Fruit fly (Drosophila melanogaster) whole organism, embryonic: Measurements from ENCODE around the gene SP555.

ENCODE experiments used
- CG10321 ChIP-seq: fragments of 200-800 bp; sonication (Bioruptor generic); IDR thresholded peaks from 2 replicates; pipeline ENCODE4 v1.3.6; 2022; ENCODE audit warnings: missing biosample characterization, missing genetic modification characterization
- CG10959 ChIP-seq: fragments of 200-800 bp; sonication (Bioruptor generic); IDR thresholded peaks from 2 replicates; pipeline ENCODE4 v1.3.6; 2022; ENCODE audit warnings: missing biosample characterization, missing genetic modification characterization
- CG11695 ChIP-seq: fragments of 200-800 bp; sonication (Bioruptor generic); IDR thresholded peaks from 3 replicates; pipeline ENCODE4 v1.3.6; 2022; ENCODE audit warnings: missing biosample characterization, missing genetic modification characterization
- CG12219 ChIP-seq: fragments of 200-800 bp; sonication (Bioruptor generic); optimal IDR thresholded peaks from 3 replicates; lab custom pipeline; 2018; ENCODE audit warnings: missing biosample characterization, mild to moderate bottlenecking, missing genetic modification characterization
- CG12299 ChIP-seq: fragments of 200-800 bp; sonication (Bioruptor generic); optimal IDR thresholded peaks from 2 replicates; lab custom pipeline; 2018; ENCODE audit warnings: missing biosample characterization, mild to moderate bottlenecking, missing genetic modification characterization
- CG13624 ChIP-seq: fragments of 200-800 bp; sonication (Bioruptor generic); optimal IDR thresholded peaks from 2 replicates; lab custom pipeline; 2016; ENCODE audit warnings: missing biosample characterization, missing genetic modification characterization
- CG14014 ChIP-seq: fragments of 200-800 bp; sonication (Bioruptor generic); IDR thresholded peaks from 2 replicates; pipeline ENCODE4 v1.3.6; 2022; ENCODE audit warnings: missing biosample characterization, missing genetic modification characterization
- CG15073 ChIP-seq: fragments of 200-800 bp; sonication (Bioruptor generic); optimal IDR thresholded peaks from 2 replicates; lab custom pipeline; 2016; ENCODE audit warnings: missing biosample characterization, missing genetic modification characterization
- CG15269 ChIP-seq: fragments of 200-800 bp; sonication (Bioruptor generic); optimal IDR thresholded peaks from 2 replicates; lab custom pipeline; 2018; ENCODE audit warnings: missing biosample characterization, mild to moderate bottlenecking, missing genetic modification characterization, moderate library complexity
- CG17328 ChIP-seq: fragments of 200-800 bp; sonication (Bioruptor generic); IDR thresholded peaks from 2 replicates; pipeline ENCODE4 v1.3.6; 2022; ENCODE audit warnings: missing biosample characterization, missing genetic modification characterization
- CG17361 ChIP-seq: fragments of 200-800 bp; sonication (Bioruptor generic); IDR thresholded peaks from 3 replicates; pipeline ENCODE4 v1.3.6; 2022; ENCODE audit warnings: missing biosample characterization, missing genetic modification characterization
- CG17912 ChIP-seq: fragments of 200-800 bp; sonication (Bioruptor generic); optimal IDR thresholded peaks from 2 replicates; lab custom pipeline; 2018; ENCODE audit warnings: missing biosample characterization, mild to moderate bottlenecking, missing genetic modification characterization
- CG18476 ChIP-seq: fragments of 200-800 bp; sonication (Bioruptor generic); optimal IDR thresholded peaks from 2 replicates; lab custom pipeline; 2016; ENCODE audit warnings: missing biosample characterization, mild to moderate bottlenecking, missing genetic modification characterization
- CG18619 ChIP-seq: fragments of 200-800 bp; sonication (Bioruptor generic); optimal IDR thresholded peaks from 3 replicates; lab custom pipeline; 2017; ENCODE audit warnings: missing biosample characterization, mild to moderate bottlenecking, missing genetic modification characterization
- CG30020 ChIP-seq: fragments of 200-800 bp; optimal IDR thresholded peaks from 2 replicates; lab custom pipeline; 2019; ENCODE audit warnings: missing biosample characterization, mild to moderate bottlenecking, missing genetic modification characterization, moderate library complexity
- CG31441 ChIP-seq: fragments of 200-800 bp; sonication (Bioruptor generic); IDR thresholded peaks from 2 replicates; pipeline ENCODE4 v1.3.6; 2022; ENCODE audit warnings: missing biosample characterization, missing genetic modification characterization
- CG32772 ChIP-seq: fragments of 200-800 bp; sonication (Bioruptor generic); IDR thresholded peaks from 2 replicates; pipeline ENCODE4 v1.3.6; 2022; ENCODE audit warnings: missing biosample characterization, missing genetic modification characterization
- CG3838 ChIP-seq: fragments of 200-800 bp; sonication (Bioruptor generic); optimal IDR thresholded peaks from 3 replicates; lab custom pipeline; 2016; ENCODE audit warnings: missing biosample characterization, missing genetic modification characterization
- CG6254 ChIP-seq: fragments of 200-800 bp; sonication (Bioruptor generic); optimal IDR thresholded peaks from 3 replicates; lab custom pipeline; 2017; ENCODE audit warnings: mild to moderate bottlenecking, missing biosample characterization, missing genetic modification reagents, missing genetic modification characterization
- CG6272 ChIP-seq: fragments of 200-800 bp; sonication (Bioruptor generic); IDR thresholded peaks from 2 replicates; pipeline ENCODE4 v1.3.6; 2022; ENCODE audit warnings: missing biosample characterization, missing genetic modification characterization
- CG8478 ChIP-seq: fragments of >200 bp; optimal IDR thresholded peaks from 2 replicates; lab custom pipeline; 2018
- CG8765 ChIP-seq: fragments of 200-800 bp; sonication (Bioruptor generic); IDR thresholded peaks from 2 replicates; pipeline ENCODE4 v1.3.6; 2022; ENCODE audit warnings: missing biosample characterization, missing genetic modification characterization
- CG9876 ChIP-seq: fragments of 200-800 bp; sonication (Bioruptor generic); optimal IDR thresholded peaks from 2 replicates; lab custom pipeline; 2016; ENCODE audit warnings: missing biosample characterization, missing genetic modification characterization
- Dad ChIP-seq: fragments of 200-800 bp; sonication (Bioruptor generic); optimal IDR thresholded peaks from 3 replicates; lab custom pipeline; 2016; ENCODE audit warnings: missing biosample characterization, missing genetic modification characterization
- Dek ChIP-seq: fragments of 200-800 bp; sonication (Bioruptor generic); optimal IDR thresholded peaks from 3 replicates; lab custom pipeline; 2019; ENCODE audit warnings: missing biosample characterization, mild to moderate bottlenecking, missing genetic modification characterization, moderate library complexity
- ERR ChIP-seq: fragments of 200-800 bp; sonication (Bioruptor generic); optimal IDR thresholded peaks from 2 replicates; lab custom pipeline; 2016; ENCODE audit warnings: missing biosample characterization, missing genetic modification characterization
- Fer2 ChIP-seq: fragments of 200-800 bp; sonication (Bioruptor generic); optimal IDR thresholded peaks from 2 replicates; lab custom pipeline; 2018; ENCODE audit warnings: missing biosample characterization, mild to moderate bottlenecking, missing genetic modification characterization, moderate library complexity
- HLHmδ ChIP-seq: fragments of 200-800 bp; sonication (Bioruptor generic); optimal IDR thresholded peaks from 2 replicates; lab custom pipeline; 2018; ENCODE audit warnings: missing biosample characterization, mild to moderate bottlenecking, missing genetic modification characterization, moderate library complexity
- Med ChIP-seq: fragments of 200-800 bp; sonication (Bioruptor generic); peaks from one replicate; lab custom pipeline; 2016; ENCODE audit warnings: missing biosample characterization, missing genetic modification characterization, mild to moderate bottlenecking, inconsistent platforms, moderate library complexity
- Neu2 ChIP-seq: fragments of 200-800 bp; sonication (Bioruptor generic); optimal IDR thresholded peaks from 3 replicates; lab custom pipeline; 2016; ENCODE audit warnings: missing biosample characterization, missing genetic modification characterization, borderline replicate concordance
- Nf-YC ChIP-seq: fragments of 200-800 bp; optimal IDR thresholded peaks from 3 replicates; lab custom pipeline; 2019; ENCODE audit warnings: missing biosample characterization, mild to moderate bottlenecking, missing genetic modification characterization, moderate library complexity
- Spps ChIP-seq: fragments of 200-800 bp; sonication (Bioruptor generic); optimal IDR thresholded peaks from 2 replicates; lab custom pipeline; 2018; ENCODE audit warnings: missing biosample characterization, mild to moderate bottlenecking, missing genetic modification characterization
- TFAM ChIP-seq: fragments of 200-800 bp; sonication (Bioruptor generic); optimal IDR thresholded peaks from 2 replicates; lab custom pipeline; 2017; ENCODE audit warnings: missing biosample characterization, missing genetic modification characterization, inconsistent platforms
- amos ChIP-seq: fragments of 200-800 bp; sonication (Bioruptor generic); IDR thresholded peaks from 2 replicates; pipeline ENCODE4 v1.3.6; 2022; ENCODE audit warnings: missing biosample characterization, missing genetic modification characterization; ENCODE audit not compliant: partially characterized antibody
- ato ChIP-seq: fragments of 200-800 bp; sonication (Bioruptor generic); IDR thresholded peaks from 2 replicates; pipeline ENCODE4 v1.3.6; 2022; ENCODE audit warnings: missing biosample characterization, missing genetic modification characterization; ENCODE audit not compliant: partially characterized antibody
- az2 ChIP-seq: fragments of 200-800 bp; sonication (Bioruptor generic); optimal IDR thresholded peaks from 3 replicates; lab custom pipeline; 2016; ENCODE audit warnings: missing biosample characterization, missing genetic modification characterization
- chn ChIP-seq: fragments of 200-800 bp; sonication (Bioruptor generic); optimal IDR thresholded peaks from 2 replicates; lab custom pipeline; 2016; ENCODE audit warnings: missing biosample characterization, missing genetic modification characterization
- crp ChIP-seq, 2 experiments: fragments of 200-800 bp; sonication (Bioruptor generic); optimal IDR thresholded peaks; 2 replicates in 1 of 2; 3 replicates in 1 of 2; lab custom pipeline; 2017; ENCODE audit warnings: missing biosample characterization in 2 of 2, missing genetic modification characterization in 2 of 2, mild to moderate bottlenecking in 1 of 2, moderate library complexity in 1 of 2
- exex ChIP-seq: fragments of 200-800 bp; sonication (Bioruptor generic); optimal IDR thresholded peaks from 4 replicates; lab custom pipeline; 2018; ENCODE audit warnings: missing biosample characterization, mild to moderate bottlenecking, missing genetic modification characterization, moderate library complexity
- fd96Cb ChIP-seq: fragments of 200-800 bp; sonication (Bioruptor generic); optimal IDR thresholded peaks from 2 replicates; lab custom pipeline; 2018; ENCODE audit warnings: missing biosample characterization, mild to moderate bottlenecking, missing genetic modification characterization, moderate library complexity
- ftz-f1 ChIP-seq: fragments of 200-800 bp; sonication (Bioruptor generic); optimal IDR thresholded peaks from 2 replicates; lab custom pipeline; 2016; ENCODE audit warnings: missing biosample characterization, missing genetic modification characterization
- fu2 ChIP-seq: fragments of 200-800 bp; sonication (Bioruptor generic); optimal IDR thresholded peaks from 2 replicates; lab custom pipeline; 2016; ENCODE audit warnings: missing biosample characterization, missing genetic modification characterization
- grn ChIP-seq: fragments of 200-800 bp; sonication (Bioruptor generic); optimal IDR thresholded peaks from 3 replicates; lab custom pipeline; 2017; ENCODE audit warnings: missing biosample characterization, missing genetic modification characterization
- run ChIP-seq: fragments of 200-800 bp; sonication (Bioruptor generic); optimal IDR thresholded peaks from 3 replicates; lab custom pipeline; 2018; ENCODE audit warnings: missing biosample characterization, mild to moderate bottlenecking, missing genetic modification characterization
- sens-2 ChIP-seq: fragments of 200-800 bp; sonication (Bioruptor generic); IDR thresholded peaks from 2 replicates; pipeline ENCODE4 v1.3.6; 2022; ENCODE audit warnings: missing biosample characterization, missing genetic modification characterization
- sr ChIP-seq: fragments of 200-800 bp; sonication (Bioruptor generic); IDR thresholded peaks from 3 replicates; pipeline ENCODE4 v1.3.6; 2022; ENCODE audit warnings: missing biosample characterization, missing genetic modification characterization
- ttk ChIP-seq: fragments of 200-800 bp; sonication (Bioruptor generic); IDR thresholded peaks from 2 replicates; pipeline ENCODE4 v2.1.2; 2022; ENCODE audit warnings: missing biosample characterization, missing genetic modification characterization
- tup ChIP-seq: fragments of 200-800 bp; sonication (Bioruptor generic); optimal IDR thresholded peaks from 2 replicates; lab custom pipeline; 2016; ENCODE audit warnings: missing biosample characterization, mild to moderate bottlenecking, missing genetic modification characterization, moderate library complexity
- twi ChIP-seq: fragments of 200-800 bp; optimal IDR thresholded peaks from 2 replicates; lab custom pipeline; 2019; ENCODE audit warnings: missing biosample characterization, mild to moderate bottlenecking, missing genetic modification characterization, moderate library complexity
- unpg ChIP-seq: fragments of 200-800 bp; sonication (Bioruptor generic); optimal IDR thresholded peaks from 3 replicates; lab custom pipeline; 2018; ENCODE audit warnings: missing biosample characterization, mild to moderate bottlenecking, missing genetic modification characterization, moderate library complexity
- wdn ChIP-seq: fragments of 200-800 bp; sonication (Bioruptor generic); IDR thresholded peaks from 2 replicates; pipeline ENCODE4 v1.3.6; 2022; ENCODE audit warnings: missing biosample characterization, missing genetic modification characterization

SP555 gene

dm6 chr2L:5060952-5061478, 23.5 kb downstream of the SP555 start (continued):
- TF ChIP-seq ato (GFP tag; lab: Robert Waterston, UW): no peak
- no peak for TF ChIP-seq CG8765 (GFP tag; lab: Robert Waterston, UW)
- no peak for TF ChIP-seq Spps (tag; lab: Kevin White, UChicago)
- peak; percentile 62 for TF ChIP-seq unpg (GFP tag; lab: Kevin White, UChicago)
- no peak for TF ChIP-seq Dad (GFP tag; lab: Kevin White, UChicago)
- TF ChIP-seq CG30020 (tag; lab: Kevin White, UChicago): no peak
- no peak for TF ChIP-seq CG10959 (GFP tag; lab: Robert Waterston, UW)
- no peak for TF ChIP-seq CG15073 (GFP tag; lab: Kevin White, UChicago)
- TF ChIP-seq CG17912: no peak
- peak; percentile 42 for TF ChIP-seq az2 (GFP tag; lab: Kevin White, UChicago)
- TF ChIP-seq TFAM (GFP tag; lab: Kevin White, UChicago): no peak
- TF ChIP-seq CG14014 (GFP tag; lab: Robert Waterston, UW): peak; percentile 87
- peak in 1 of 2 experiments; percentile 38 for TF ChIP-seq crp (GFP tag; optimal IDR thresholded peaks at IDR 0.05; lab: Kevin White, UChicago)
- no peak for TF ChIP-seq CG32772
- TF ChIP-seq amos: no peak
- TF ChIP-seq CG18476 (GFP tag; lab: Kevin White, UChicago): peak; percentile 19
- TF ChIP-seq CG12299 (tag; lab: Kevin White, UChicago): peak; percentile 49
- TF ChIP-seq CG31441 (GFP tag; lab: Robert Waterston, UW): peak; percentile 54; the same call in 1 of the 2 replicates
- TF ChIP-seq CG8478 (lab: Kevin White, UChicago): no peak
- peak; percentile 32 for TF ChIP-seq ftz-f1
- no peak; the same call in 1 of the 2 replicates for TF ChIP-seq ttk (GFP tag; lab: Robert Waterston, UW)
- TF ChIP-seq sr (GFP tag; lab: Robert Waterston, UW): no peak; the same call in 2 of the 3 replicates
- peak; percentile 82 for TF ChIP-seq exex
- TF ChIP-seq twi (tag; lab: Kevin White, UChicago): no peak
- peak; percentile 36 for TF ChIP-seq run (tag; lab: Kevin White, UChicago)
- TF ChIP-seq CG10321 (GFP tag; lab: Robert Waterston, UW): peak; percentile 22; the same call in 1 of the 2 replicates
- peak; percentile 58 for TF ChIP-seq CG13624 (GFP tag; lab: Kevin White, UChicago)
- TF ChIP-seq fu2 (GFP tag; lab: Kevin White, UChicago): peak; percentile 50
- TF ChIP-seq CG6254 (GFP tag; lab: Kevin White, UChicago): peak; percentile 59
- TF ChIP-seq grn (GFP tag; lab: Kevin White, UChicago): peak; percentile 24
- no peak for TF ChIP-seq CG6272
- TF ChIP-seq CG17361 (GFP tag; lab: Robert Waterston, UW): peak; percentile 60
- TF ChIP-seq CG11695 (GFP tag; lab: Robert Waterston, UW): peak; percentile 84
- peak; percentile 66 for TF ChIP-seq fd96Cb (tag; lab: Kevin White, UChicago)
- TF ChIP-seq tup: peak; percentile 56
- TF ChIP-seq HLHmδ (GFP tag; lab: Kevin White, UChicago): no peak
- TF ChIP-seq Med (GFP tag; lab: Kevin White, UChicago): peak; percentile 93
- TF ChIP-seq Dek: peak; percentile 56
- TF ChIP-seq CG18619: peak; percentile 60
- no peak for TF ChIP-seq Neu2
- TF ChIP-seq CG15269 (tag; lab: Kevin White, UChicago): peak; percentile 63
- no peak for TF ChIP-seq CG9876
- TF ChIP-seq Nf-YC: peak; percentile 28
- peak; percentile 52 for TF ChIP-seq CG12219 (GFP tag; lab: Kevin White, UChicago)
- peak; percentile 47 for TF ChIP-seq ERR (GFP tag; lab: Kevin White, UChicago)
- peak; percentile 42; the same call in 1 of the 2 replicates for TF ChIP-seq sens-2 (GFP tag; lab: Robert Waterston, UW)
- peak; percentile 26 for TF ChIP-seq Fer2 (tag; lab: Kevin White, UChicago)
- no peak for TF ChIP-seq wdn (GFP tag; lab: Robert Waterston, UW)
- TF ChIP-seq CG17328 (GFP tag; lab: Robert Waterston, UW): peak; percentile 74
- TF ChIP-seq chn (GFP tag; lab: Kevin White, UChicago): no peak
- TF ChIP-seq CG3838 (GFP tag; lab: Kevin White, UChicago): peak; percentile 9
